Worm (Caenorhabditis elegans) whole organism, late embryonic: ENCODE results near the gene F08D12.2.

Source experiments
- ceh-14 ChIP-seq: sonication (generic microtip); optimal IDR thresholded peaks from 2 replicates; lab custom pipeline; 2016; ENCODE audit warnings: missing genotype, missing genetic modification characterization, missing compliant biosample characterization
- ceh-9 ChIP-seq: sonication (generic microtip); optimal IDR thresholded peaks from 2 replicates; lab custom pipeline; 2016; ENCODE audit warnings: mild to moderate bottlenecking, missing genetic modification characterization, inconsistent platforms, missing compliant biosample characterization
- fkh-10 ChIP-seq: fragments of 150-350 bp; optimal IDR thresholded peaks from 2 replicates; lab custom pipeline; 2014; ENCODE audit warnings: missing biosample characterization, missing genetic modification reagents, missing genetic modification characterization
- nhr-11 ChIP-seq: fragments of 150-350 bp; optimal IDR thresholded peaks from 2 replicates; lab custom pipeline; 2014; ENCODE audit warnings: missing biosample characterization, missing genetic modification characterization
- pha-4 ChIP-seq: fragments of 150-350 bp; optimal IDR thresholded peaks from 2 replicates; lab custom pipeline; 2018; ENCODE audit warnings: missing biosample characterization, missing genetic modification reagents, missing genetic modification characterization
- pqm-1 ChIP-seq: sonication (generic microtip); optimal IDR thresholded peaks from 2 replicates; lab custom pipeline; 2016; ENCODE audit warnings: missing genetic modification characterization, missing compliant biosample characterization
- sdc-2 ChIP-seq: sonication (generic microtip); optimal IDR thresholded peaks from 2 replicates; lab custom pipeline; 2016; ENCODE audit warnings: missing genotype, missing genetic modification characterization, missing compliant biosample characterization
- syd-9 ChIP-seq: sonication (generic microtip); optimal IDR thresholded peaks from 2 replicates; lab custom pipeline; 2016; ENCODE audit warnings: mild to moderate bottlenecking, missing genetic modification characterization, moderate library complexity, missing compliant biosample characterization
- tbx-2 ChIP-seq: sonication (generic microtip); optimal IDR thresholded peaks from 2 replicates; lab custom pipeline; 2016; ENCODE audit warnings: missing genetic modification characterization, missing compliant biosample characterization

DNA sequence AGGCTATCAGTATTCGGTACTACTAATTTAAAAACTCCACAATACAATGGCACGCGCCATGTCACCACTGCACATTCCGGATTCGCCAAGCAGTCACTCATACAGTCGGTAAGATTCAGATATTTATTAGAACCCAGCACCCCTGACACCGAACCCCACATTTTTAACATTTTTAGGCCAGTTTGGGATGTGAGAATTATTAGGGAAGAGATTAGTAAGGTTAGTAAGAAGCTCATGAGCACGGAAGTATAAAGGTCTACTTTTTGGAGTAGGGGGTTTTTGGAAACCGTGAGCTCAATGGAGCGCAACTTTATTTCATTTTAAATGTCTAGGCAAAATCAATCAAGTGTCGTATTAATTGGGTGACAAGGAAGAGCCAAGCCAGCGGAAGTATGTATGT, 23.5 kb upstream of the F08D12.2 start, which contains the start of gene F29A7.8:
- no peak for TF ChIP-seq ceh-9 (tag; lab: Kevin White, UChicago)
- no peak for TF ChIP-seq fkh-10 (GFP tag; lab: Kevin White, UChicago)
- TF ChIP-seq ceh-14 (tag; lab: Kevin White, UChicago), result no peak
- no peak for TF ChIP-seq pqm-1 (tag; lab: Kevin White, UChicago)
- TF ChIP-seq syd-9, result no peak
- no peak for TF ChIP-seq nhr-11 (tag; lab: Kevin White, UChicago)
- no peak for TF ChIP-seq pha-4 (tag; lab: Kevin White, UChicago)
- TF ChIP-seq sdc-2, result no peak
- no peak for TF ChIP-seq tbx-2 (tag; lab: Kevin White, UChicago)
